Worm (Caenorhabditis elegans) whole organism, L4/young adult: Measurements from ENCODE around the gene C39B5.2.

ENCODE experiments used
- W03F9.2 ChIP-seq: fragments of 150-350 bp; optimal IDR thresholded peaks from 2 replicates; lab custom pipeline; 2014; ENCODE audit warnings: missing biosample characterization, missing genetic modification characterization
- dao-5 ChIP-seq: sonication (generic microtip); optimal IDR thresholded peaks from 2 replicates; lab custom pipeline; 2016; ENCODE audit warnings: missing genotype, missing genetic modification characterization, moderate library complexity, missing compliant biosample characterization
- him-1 ChIP-seq: sonication (generic microtip); optimal IDR thresholded peaks from 2 replicates; lab custom pipeline; 2016; ENCODE audit warnings: missing genotype, missing genetic modification reagents, missing genetic modification characterization, missing compliant biosample characterization

The C39B5.2 gene

DNA sequence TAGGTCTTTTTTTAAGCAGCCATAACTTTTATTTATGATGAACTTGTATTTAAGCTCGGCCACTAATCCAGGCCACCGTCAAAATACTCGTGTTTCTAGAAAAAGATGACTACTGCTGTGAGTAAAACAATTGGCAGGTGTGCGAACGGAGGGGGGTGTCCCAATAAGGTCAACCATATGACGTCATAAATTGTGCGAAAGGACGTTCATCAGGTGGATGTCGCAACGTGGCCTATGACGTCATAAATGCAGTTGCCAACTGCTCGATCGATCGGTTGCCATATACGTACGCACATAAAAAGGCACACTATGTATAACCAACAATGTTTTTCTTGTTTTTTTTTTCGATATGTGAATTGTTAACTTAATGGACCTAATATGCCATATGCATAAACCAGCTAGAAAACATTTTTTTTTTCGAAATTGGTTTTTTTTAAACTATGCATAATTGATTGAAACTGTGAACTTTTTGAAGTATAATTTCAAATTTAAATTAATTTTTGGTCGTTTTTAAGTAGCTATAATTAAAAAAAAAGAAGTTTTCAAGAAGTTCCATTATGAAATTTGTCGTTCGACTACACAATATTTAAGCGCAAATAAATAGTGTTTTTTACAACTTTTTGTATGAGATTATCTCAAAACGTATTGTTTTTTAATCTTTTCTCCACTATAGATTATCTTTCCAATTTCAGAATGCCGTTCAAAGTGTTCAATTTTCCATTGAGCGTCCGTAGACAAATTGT is at the start of gene C39B5.2:
Gene C39B5.2 (plus strand): TSS at position 693 of the 743 bp plus-strand sequence.
- TF ChIP-seq him-1: no peak
- TF ChIP-seq dao-5 (tag; lab: Kevin White, UChicago): no peak
- no peak for TF ChIP-seq W03F9.2 (tag; lab: Kevin White, UChicago)

DNA sequence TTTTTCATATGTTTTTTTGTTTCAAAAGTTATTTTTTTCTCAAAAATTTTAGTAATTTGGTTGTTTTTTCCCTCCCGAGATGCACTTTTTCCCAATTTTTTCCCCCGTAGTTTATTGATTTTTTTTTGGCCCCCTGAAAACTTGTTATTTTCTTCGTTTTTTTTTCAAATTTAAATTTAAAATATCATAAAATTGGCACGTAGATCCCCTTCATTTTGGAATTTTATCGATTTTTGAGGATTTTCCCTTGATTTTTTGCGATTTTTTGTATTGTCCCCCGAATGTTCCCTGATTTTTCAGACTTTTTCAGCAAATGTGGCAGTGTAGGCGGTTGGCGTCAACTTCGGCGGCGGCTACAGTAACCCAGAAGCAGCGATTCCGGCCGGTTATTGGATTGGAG is 37.0 kb upstream of the C39B5.2 start, which contains the start of gene C39B5.6:
Gene C39B5.6 (plus strand): TSS at position 301 of the 400 bp plus-strand sequence.
- TF ChIP-seq dao-5 (tag; lab: Kevin White, UChicago) (no peak), him-1 (no peak), W03F9.2 (tag; lab: Kevin White, UChicago) (no peak)

DNA sequence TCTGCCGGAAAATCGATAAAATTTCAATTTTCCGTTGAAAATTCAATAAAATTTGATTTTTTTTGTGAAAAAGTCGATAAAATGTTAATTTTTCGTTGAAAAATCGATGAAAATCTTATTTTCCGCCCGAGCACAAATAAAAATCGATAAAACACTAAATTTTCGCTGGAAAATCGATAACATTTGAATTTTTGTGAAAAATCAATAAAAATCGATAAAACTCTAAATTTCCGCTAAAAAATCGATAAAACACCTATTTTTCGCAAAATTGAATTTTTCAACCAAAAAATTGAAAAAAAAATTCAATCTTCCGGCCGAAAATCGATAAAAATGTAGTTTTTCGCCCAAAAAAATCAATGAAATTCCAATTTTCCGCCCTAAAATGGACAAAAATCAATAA is 29.5 kb upstream of the C39B5.2 start:
- TF ChIP-seq him-1: no peak
- TF ChIP-seq W03F9.2 (tag; lab: Kevin White, UChicago): no peak
- no peak for TF ChIP-seq dao-5 (tag; lab: Kevin White, UChicago)

DNA sequence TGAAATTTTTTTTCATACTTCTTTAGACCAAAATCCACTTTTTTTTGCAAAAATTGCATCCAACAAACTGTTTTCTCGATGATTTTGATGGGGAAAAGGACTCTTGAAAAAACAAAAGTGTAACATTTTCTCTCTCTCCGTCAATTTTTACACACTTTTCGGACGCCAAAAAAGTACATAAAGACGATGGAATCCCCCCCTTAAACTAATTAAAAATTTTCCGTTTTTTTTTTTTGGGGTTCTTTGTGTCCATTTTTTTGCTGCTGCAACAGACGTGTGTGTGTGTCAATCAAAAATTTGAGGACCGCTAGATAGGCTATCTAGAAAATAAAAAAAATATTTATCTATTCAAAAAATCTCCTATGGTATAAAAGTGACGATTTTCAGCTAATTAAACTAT is 26.8 kb upstream of the C39B5.2 start, which contains the start of gene C39B5.5:
Gene C39B5.5 (plus strand): TSS at position 301 of the 400 bp plus-strand sequence.
- TF ChIP-seq him-1 (no peak), W03F9.2 (tag; lab: Kevin White, UChicago) (no peak)

DNA sequence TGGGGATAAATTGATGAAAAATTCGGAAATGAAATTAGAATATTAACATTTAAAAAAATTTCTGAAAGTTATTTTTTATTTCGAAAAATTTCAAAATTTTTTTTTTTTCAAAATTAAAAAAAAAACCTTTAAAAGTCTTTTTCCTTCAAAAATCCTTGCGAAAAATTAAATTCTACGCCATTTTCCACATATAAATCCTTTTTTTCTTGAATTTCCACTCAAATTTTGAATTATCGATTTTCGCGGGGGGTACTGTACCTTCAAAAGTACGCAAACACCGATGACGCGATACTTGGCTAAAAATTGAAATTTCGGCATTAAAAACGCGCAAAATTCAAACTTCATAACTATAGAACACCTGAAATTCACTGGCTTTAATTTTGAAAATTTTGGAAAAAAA is 24.1 kb upstream of the C39B5.2 start:
- TF ChIP-seq W03F9.2 (tag; lab: Kevin White, UChicago) (no peak), dao-5 (tag; lab: Kevin White, UChicago) (no peak), him-1 (no peak)

DNA sequence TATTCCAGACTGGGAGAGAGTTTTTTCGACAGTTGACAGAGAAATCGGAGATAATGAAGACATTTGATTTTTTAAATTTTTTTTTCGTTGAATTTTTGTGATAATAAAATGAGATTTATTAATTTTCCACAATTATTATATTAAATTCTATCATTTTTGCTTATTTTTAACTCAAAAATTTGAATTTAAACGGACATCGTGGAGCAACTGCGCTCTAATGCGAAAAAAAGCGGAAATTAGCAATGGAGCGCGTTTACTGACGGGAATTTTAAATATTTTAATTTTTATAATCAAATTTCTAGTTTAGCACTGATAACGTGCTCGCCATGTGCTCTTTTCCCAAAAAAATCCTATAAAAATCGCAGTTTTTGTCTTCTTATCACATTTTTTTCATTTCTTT is 23.6 kb upstream of the C39B5.2 start, which contains the start of gene C39B5.14:
Gene C39B5.14 (plus strand): TSS at position 301 of the 400 bp plus-strand sequence.
- no peak for TF ChIP-seq W03F9.2 (tag; lab: Kevin White, UChicago)
- TF ChIP-seq dao-5 (tag; lab: Kevin White, UChicago): no peak
- no peak for TF ChIP-seq him-1

DNA sequence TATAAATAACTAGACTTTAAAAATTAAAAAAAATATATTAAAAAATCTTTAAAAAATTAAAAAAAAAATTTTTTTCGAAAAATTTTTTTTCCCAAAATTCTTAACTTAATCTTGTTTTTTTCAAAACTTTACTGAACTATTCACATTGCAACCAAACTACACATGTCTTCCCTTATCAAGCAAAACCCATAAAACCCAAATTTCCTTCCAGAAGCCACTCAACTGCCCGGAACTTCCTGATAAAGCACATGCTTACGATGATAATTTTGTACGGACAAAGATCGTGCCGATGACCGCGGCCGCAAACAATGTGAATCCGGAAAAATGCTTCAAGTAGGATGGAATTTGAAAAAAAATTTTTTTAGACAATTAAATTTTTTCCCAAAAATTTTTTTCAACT is 22.3 kb upstream of the C39B5.2 start:
- TF ChIP-seq him-1 (no peak), dao-5 (tag; lab: Kevin White, UChicago) (no peak), W03F9.2 (tag; lab: Kevin White, UChicago) (no peak)

DNA sequence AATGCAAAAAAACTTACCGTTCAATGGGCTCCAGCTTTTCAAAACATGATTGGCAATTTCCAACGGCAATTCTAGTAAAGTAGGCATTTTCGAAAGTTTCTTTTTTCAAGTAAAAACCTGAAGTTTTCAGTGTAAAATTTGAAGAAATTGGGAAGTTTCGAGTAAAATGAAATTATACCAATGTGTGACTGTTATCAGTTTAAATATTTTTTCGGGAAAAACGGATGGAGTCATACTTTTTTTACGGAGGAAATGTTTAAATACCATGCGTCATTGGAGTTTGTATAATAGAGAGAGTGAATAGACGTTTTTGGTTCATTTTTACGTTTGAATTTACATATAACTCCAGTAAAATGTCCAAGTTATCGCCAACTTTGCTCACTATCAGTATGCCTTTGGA is 15.3 kb upstream of the C39B5.2 start, which contains the start of gene fbxa-12:
Gene fbxa-12 (plus strand): TSS at position 301 of the 400 bp plus-strand sequence.
- no peak for TF ChIP-seq W03F9.2 (tag; lab: Kevin White, UChicago)
- no peak for TF ChIP-seq dao-5 (tag; lab: Kevin White, UChicago)
- no peak for TF ChIP-seq him-1

DNA sequence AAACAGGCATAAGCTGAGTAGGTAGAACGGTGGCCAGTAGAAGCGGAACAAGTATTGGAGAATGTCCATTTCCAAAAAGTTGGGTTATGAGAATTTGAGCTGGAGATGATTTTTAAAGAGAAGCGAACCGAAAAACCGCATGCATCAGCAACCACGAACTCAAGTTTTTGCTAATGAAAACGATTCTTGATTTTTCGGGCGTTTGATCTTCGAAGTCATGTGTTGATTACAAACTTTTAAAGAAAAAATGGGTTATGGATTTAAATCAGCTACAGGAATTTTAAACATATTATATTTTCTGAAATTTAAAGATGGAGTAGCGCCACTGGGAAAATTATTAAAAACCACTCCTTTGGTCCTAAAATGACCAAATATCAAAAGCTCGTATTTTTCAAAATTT is 10.8 kb upstream of the C39B5.2 start, which contains the start of gene srd-65:
Gene srd-65 (minus strand): TSS at position 101 of the 400 bp plus-strand sequence.
- TF ChIP-seq dao-5 (tag; lab: Kevin White, UChicago) (no peak), W03F9.2 (tag; lab: Kevin White, UChicago) (no peak), him-1 (no peak)

DNA sequence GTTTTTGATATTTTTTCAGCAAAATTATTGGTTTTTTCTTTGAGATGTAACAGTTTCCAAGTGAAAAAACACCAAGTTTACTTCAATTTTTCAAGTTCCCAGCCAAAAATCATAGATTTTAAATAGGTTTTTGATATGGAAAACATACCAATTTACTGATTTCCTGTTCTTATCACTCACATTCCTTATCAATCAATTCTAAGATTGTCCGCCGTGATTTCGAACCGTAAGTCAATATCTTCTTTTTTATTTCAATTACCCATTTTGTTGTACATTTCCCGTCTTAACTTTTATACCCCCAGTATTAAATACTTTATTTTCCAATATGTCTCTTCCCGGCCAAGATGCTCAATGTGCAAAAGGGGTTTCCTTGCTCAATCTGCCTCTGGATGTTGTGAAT is 10.2 kb upstream of the C39B5.2 start, which contains the start of gene fbxa-38:
Gene fbxa-38 (plus strand): TSS at position 195 of the 400 bp plus-strand sequence.
- no peak for TF ChIP-seq W03F9.2 (tag; lab: Kevin White, UChicago)
- no peak for TF ChIP-seq dao-5 (tag; lab: Kevin White, UChicago)
- no peak for TF ChIP-seq him-1

DNA sequence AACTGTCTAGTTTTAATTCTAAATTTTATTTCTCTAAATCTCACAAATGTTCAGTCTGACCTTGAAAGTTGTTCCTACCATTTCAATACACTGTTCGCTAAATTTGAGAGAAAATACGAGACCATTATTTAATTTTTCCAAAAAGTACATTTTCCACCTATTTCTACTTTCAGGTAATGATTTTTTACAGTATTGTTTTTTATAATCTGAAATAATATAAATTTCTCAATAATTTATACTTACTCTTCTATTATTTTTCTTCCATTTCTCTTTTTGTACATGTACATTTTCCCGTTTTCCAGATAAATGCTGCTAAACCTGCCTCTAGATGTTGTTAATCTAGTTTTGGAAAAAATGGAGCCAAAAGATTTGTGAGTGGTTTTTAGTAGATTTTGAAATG is 7.3 kb upstream of the C39B5.2 start, which contains the start of gene fbxa-62:
Gene fbxa-62 (plus strand): TSS at position 301 of the 400 bp plus-strand sequence.
- no peak for TF ChIP-seq dao-5 (tag; lab: Kevin White, UChicago)
- TF ChIP-seq him-1: no peak
- TF ChIP-seq W03F9.2 (tag; lab: Kevin White, UChicago): no peak

DNA sequence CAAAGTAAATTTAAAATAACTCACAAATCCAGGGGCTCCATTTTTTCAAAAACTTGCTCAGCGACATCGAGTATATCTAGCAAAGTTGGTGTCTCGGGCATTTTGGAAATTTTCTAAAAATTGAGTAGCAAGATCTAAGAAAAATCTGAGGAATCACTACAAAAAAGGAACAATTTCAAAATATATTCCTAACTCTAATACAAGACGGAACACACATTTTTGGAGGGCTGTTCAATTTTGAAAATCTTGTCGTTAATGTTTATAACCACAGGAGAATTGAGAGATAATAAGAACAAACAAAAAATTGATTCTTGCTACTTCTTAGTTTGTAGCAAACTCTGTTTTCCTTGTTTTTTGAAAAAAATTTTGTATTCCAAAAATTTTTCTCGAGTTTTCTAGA is 2.3 kb upstream of the C39B5.2 start, which contains the start of gene fbxa-47:
Gene fbxa-47 (minus strand): TSS at position 101 of the 400 bp plus-strand sequence.
- TF ChIP-seq W03F9.2 (tag; lab: Kevin White, UChicago): no peak
- TF ChIP-seq dao-5 (tag; lab: Kevin White, UChicago): no peak
- TF ChIP-seq him-1: no peak

DNA sequence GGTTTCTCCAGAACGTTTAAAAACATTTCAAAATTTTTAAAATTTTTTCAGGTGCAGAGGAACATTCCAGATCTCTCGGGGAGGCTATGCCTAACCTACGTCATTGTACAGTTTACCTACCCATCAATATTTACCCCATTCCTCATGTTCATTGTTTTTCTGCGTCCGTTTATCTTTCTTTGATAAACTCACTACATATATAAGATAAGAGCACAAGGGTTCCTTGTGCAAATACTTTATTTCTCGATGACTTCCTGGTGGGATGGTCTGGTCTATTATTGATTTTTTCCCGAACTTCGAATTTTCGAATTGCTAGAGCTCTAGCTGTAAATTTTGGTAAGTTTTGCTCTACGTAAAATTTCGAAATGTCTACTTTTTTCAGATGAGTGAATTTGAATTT is 1.3 kb upstream of the C39B5.2 start:
- TF ChIP-seq W03F9.2 (tag; lab: Kevin White, UChicago) (no peak), him-1 (no peak), dao-5 (tag; lab: Kevin White, UChicago) (no peak)

DNA sequence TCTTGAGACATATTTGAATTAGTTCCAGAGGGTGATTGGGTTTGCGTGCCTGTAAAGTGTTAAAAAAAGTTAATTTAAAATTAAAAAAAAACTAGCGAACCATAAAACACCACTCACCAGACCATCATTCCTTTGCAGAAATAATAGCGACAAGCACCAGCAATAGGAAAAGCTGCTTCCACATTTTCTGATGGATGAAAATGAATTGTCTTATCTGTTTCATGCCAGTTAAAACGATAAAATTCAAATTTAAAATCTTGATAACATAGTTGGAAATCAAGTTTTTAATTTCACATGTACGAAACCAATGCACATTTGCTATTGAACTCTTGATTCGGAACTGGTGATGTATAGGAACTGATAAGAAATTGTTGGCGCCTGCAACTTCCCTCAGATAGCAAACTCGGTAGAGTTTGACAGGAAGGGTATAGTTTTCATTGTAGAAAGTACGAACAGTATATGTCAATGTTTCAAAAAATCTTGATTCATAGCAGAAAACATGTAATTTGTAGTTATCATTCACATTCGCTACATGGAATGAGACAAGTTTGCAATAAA is 5.0 kb downstream of the C39B5.2 start, which contains the start of gene C39B5.10:
Gene C39B5.10 (minus strand): TSS at position 51 of the 558 bp plus-strand sequence.
- no peak for TF ChIP-seq dao-5 (tag; lab: Kevin White, UChicago)
- TF ChIP-seq W03F9.2 (tag; lab: Kevin White, UChicago): no peak
- TF ChIP-seq him-1: no peak
